Fruit fly (Drosophila melanogaster): ENCODE results near the gene Nepl6.

Gene Nepl6

dm6 chr2L:6338367-6338975 lies 46.8 kb downstream of the Nepl6 start, which contains the start of the genes Pez and Cpr (continued):
- no peak for TF ChIP-seq Sox100B (GFP tag; optimal IDR thresholded peaks at IDR 0.05)
- no peak for TF ChIP-seq Tbp (GFP tag; optimal IDR thresholded peaks at IDR 0.05)
- TF ChIP-seq CG8765 (GFP tag; IDR thresholded peaks at IDR 0.05) = peak; percentile 37; the same call in 1 of the 2 replicates
- no peak for TF ChIP-seq ssp (GFP tag; IDR thresholded peaks at IDR 0.05)
- TF ChIP-seq nerfin-2 (GFP tag; IDR thresholded peaks at IDR 0.05; ENCODE audit: partially characterized antibody) = peak; percentile 80
- TF ChIP-seq CG18619 (GFP tag; optimal IDR thresholded peaks at IDR 0.05) = peak; percentile 45
- no peak for TF ChIP-seq tap (tag; optimal IDR thresholded peaks at IDR 0.05)
- no peak for TF ChIP-seq Hr3 (GFP tag; optimal IDR thresholded peaks at IDR 0.05)
- no peak for TF ChIP-seq CG4328 (GFP tag; optimal IDR thresholded peaks at IDR 0.05)
- TF ChIP-seq CG13894 (tag; optimal IDR thresholded peaks at IDR 0.05) = no peak
- TF ChIP-seq CG3838 (GFP tag; optimal IDR thresholded peaks at IDR 0.05) = no peak
- peak; percentile 41 for TF ChIP-seq CG4424 (GFP tag; optimal IDR thresholded peaks at IDR 0.05)
- peak; percentile 67 for TF ChIP-seq NFAT (GFP tag; IDR thresholded peaks at IDR 0.05)
- TF ChIP-seq gce (GFP tag; IDR thresholded peaks at IDR 0.05) = no peak
- TF ChIP-seq Ptx1 (GFP tag; IDR thresholded peaks at IDR 0.05) = peak; percentile 38; the same call in 1 of the 2 replicates
- no peak for TF ChIP-seq CG2199 (GFP tag; IDR thresholded peaks at IDR 0.05)
- TF ChIP-seq CG14860 (GFP tag; IDR thresholded peaks at IDR 0.05; ENCODE audit: partially characterized antibody) = peak; percentile 77
- TF ChIP-seq CG7357 (GFP tag; IDR thresholded peaks at IDR 0.05) = no peak
- 0 out of 2 replicates have a peak, but pooled peaks have one; percentile 21 for TF ChIP-seq CG10366 (GFP tag; IDR thresholded peaks at IDR 0.05)
- TF ChIP-seq chn (GFP tag; optimal IDR thresholded peaks at IDR 0.05) = no peak
- TF ChIP-seq Antp (GFP tag; optimal IDR thresholded peaks at IDR 0.05) = peak; percentile 10
- TF ChIP-seq danr (GFP tag; IDR thresholded peaks at IDR 0.05) = no peak
- no peak for TF ChIP-seq shn (GFP tag; optimal IDR thresholded peaks at IDR 0.05)
- no peak for TF ChIP-seq CG3065 (GFP tag; optimal IDR thresholded peaks at IDR 0.05)
- peak; percentile 50 for TF ChIP-seq mirr (GFP tag; optimal IDR thresholded peaks at IDR 0.05)
- TF ChIP-seq CG6683 (GFP tag; optimal IDR thresholded peaks at IDR 0.05) = no peak
- TF ChIP-seq jing (GFP tag; optimal IDR thresholded peaks at IDR 0.05) = no peak
- no peak for TF ChIP-seq B-H2 (GFP tag; optimal IDR thresholded peaks at IDR 0.05)
- peak; percentile 74 for TF ChIP-seq vnd (GFP tag; IDR thresholded peaks at IDR 0.05; ENCODE audit: partially characterized antibody)
- peak; percentile 10 for TF ChIP-seq NC2α (GFP tag; optimal IDR thresholded peaks at IDR 0.05)
- TF ChIP-seq fu2 (GFP tag; optimal IDR thresholded peaks at IDR 0.05) = peak; percentile 15
- TF ChIP-seq aop (GFP tag; IDR thresholded peaks at IDR 0.05) = no peak
- no peak for TF ChIP-seq Gsc (GFP tag; IDR thresholded peaks at IDR 0.05)
- TF ChIP-seq Bteb2 (GFP tag; optimal IDR thresholded peaks at IDR 0.05) = peak; percentile 46
- TF ChIP-seq Chrac-16 (GFP tag; optimal IDR thresholded peaks at IDR 0.05) = peak; percentile 20
- TF ChIP-seq E2f2 (GFP tag; IDR thresholded peaks at IDR 0.05) = peak; percentile 58
- TF ChIP-seq toy (GFP tag; IDR thresholded peaks at IDR 0.05) = no peak
- no peak for TF ChIP-seq kni (GFP tag; optimal IDR thresholded peaks at IDR 0.05)
- peak; percentile 13 for TF ChIP-seq CG4282 (GFP tag; optimal IDR thresholded peaks at IDR 0.05)
- peak; percentile 59 for TF ChIP-seq Meics (GFP tag; optimal IDR thresholded peaks at IDR 0.05)
- TF ChIP-seq CG15073 (GFP tag; optimal IDR thresholded peaks at IDR 0.05) = no peak

- TF ChIP-seq CG4360 (GFP tag; IDR thresholded peaks at IDR 0.05) (peak; percentile 95), hkb (optimal IDR thresholded peaks at IDR 0.05) (no peak), hkb (GFP tag; IDR thresholded peaks at IDR 0.05) (no peak), CG32772 (GFP tag; IDR thresholded peaks at IDR 0.05) (no peak), CG1647 (GFP tag; optimal IDR thresholded peaks at IDR 0.05) (no peak), BtbVII (GFP tag; optimal IDR thresholded peaks at IDR 0.05) (no peak), nerfin-1 (tag; optimal IDR thresholded peaks at IDR 0.05) (peak; percentile 33), HmgZ (tag; optimal IDR thresholded peaks at IDR 0.05) (no peak), Six4 (GFP tag; optimal IDR thresholded peaks at IDR 0.05) (no peak), Fer3 (tag; optimal IDR thresholded peaks at IDR 0.05) (no peak), croc (GFP tag; conservative IDR thresholded peaks at IDR 0.05) (no peak), gfzf (GFP tag; optimal IDR thresholded peaks at IDR 0.05) (no peak), CG4617 (GFP tag; optimal IDR thresholded peaks at IDR 0.05; ENCODE audit: borderline replicate concordance) (peak; percentile 47)
Measured at dm6 chr2L:6337843-6338366, 47.4 kb downstream of the Nepl6 start.

Measured in whole organism, embryonic.